Fruit fly (Drosophila melanogaster): ENCODE data around the gene CG6005.

dm6 chr3R:19040685-19041084, 16.9 kb upstream of the CG6005 start:
- TF ChIP-seq br (GFP tag; optimal IDR thresholded peaks at IDR 0.05) (no peak), OdsH (GFP tag; optimal IDR thresholded peaks at IDR 0.05) (no peak), Rel (GFP tag; optimal IDR thresholded peaks at IDR 0.05) (no peak), Rel (tag; optimal IDR thresholded peaks at IDR 0.05) (no peak), Hr78 (GFP tag; optimal IDR thresholded peaks at IDR 0.05) (no peak), jim (GFP tag; optimal IDR thresholded peaks at IDR 0.05) (no peak), brk (GFP tag; optimal IDR thresholded peaks at IDR 0.05) (no peak), usp (GFP tag; optimal IDR thresholded peaks at IDR 0.05) (no peak), Jra (GFP tag; optimal IDR thresholded peaks at IDR 0.05) (no peak), sv (GFP tag; optimal IDR thresholded peaks at IDR 0.05) (no peak), HLH106 (tag; optimal IDR thresholded peaks at IDR 0.05) (no peak), rgr (GFP tag; optimal IDR thresholded peaks at IDR 0.05) (no peak), N (GFP tag; optimal IDR thresholded peaks at IDR 0.05) (no peak), Sp1 (GFP tag; optimal IDR thresholded peaks at IDR 0.05) (no peak), lola (GFP tag; optimal IDR thresholded peaks at IDR 0.05) (no peak)
